Worm (Caenorhabditis elegans) whole organism, L4 larva: ENCODE results near the gene C18D11.10.

Source experiments
- Y5F2A.4 ChIP-seq: fragments of 200-800 bp; sonication (Bioruptor generic); optimal IDR thresholded peaks from 2 replicates; lab custom pipeline; 2018; ENCODE audit warnings: mild to moderate bottlenecking, missing genetic modification characterization, missing compliant biosample characterization
- skn-1 ChIP-seq: fragments of 150-350 bp; optimal IDR thresholded peaks from 2 replicates; lab custom pipeline; 2014; ENCODE audit warnings: missing biosample characterization, missing genetic modification characterization
- snpc-4 ChIP-seq: fragments of 150-350 bp; optimal IDR thresholded peaks from 2 replicates; lab custom pipeline; 2014; ENCODE audit warnings: missing biosample characterization, missing genetic modification characterization

DNA sequence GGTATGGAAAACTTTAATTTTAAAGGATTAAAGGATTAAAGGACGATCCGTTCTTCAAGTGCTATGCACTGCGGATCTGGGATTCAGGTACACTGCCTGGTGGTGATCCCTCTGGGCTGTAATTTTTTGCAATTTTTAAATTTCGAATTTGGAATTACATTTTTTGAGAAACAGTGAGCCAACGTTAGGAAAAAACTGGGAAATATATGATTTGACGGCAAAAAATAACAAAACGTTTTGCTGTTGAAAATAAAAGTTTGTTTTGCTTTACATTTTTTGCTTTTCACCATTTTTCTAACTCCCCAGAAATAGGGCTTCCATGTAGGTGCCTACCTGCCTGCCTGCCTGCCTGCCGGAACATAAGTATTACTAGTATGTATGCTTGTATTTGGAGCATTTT, at the start of gene C18D11.10:
- TF ChIP-seq skn-1 (tag; lab: Kevin White, UChicago) (no peak), snpc-4 (tag; lab: Kevin White, UChicago) (no peak), Y5F2A.4 (GFP tag; lab: Kevin White, UChicago) (no peak)
